Fruit fly (Drosophila melanogaster) Kc167 (cell line): ENCODE results near the gene sgg.
"Not testable (repeated sequence)": the region's sequence is repeated elsewhere in the genome, so short reads cannot be mapped to it uniquely, and the experiment has no call there.

Experiments used
- Myc ChIP-seq: fragments of >200 bp; optimal IDR thresholded peaks from 2 replicates; lab custom pipeline; 2017; ENCODE audit warnings: missing external identifiers
- Sin3A ChIP-seq: fragments of >200 bp; optimal IDR thresholded peaks from 2 replicates; lab custom pipeline; 2018; ENCODE audit warnings: missing external identifiers
- h ChIP-seq: fragments of >200 bp; optimal IDR thresholded peaks from 3 replicates; lab custom pipeline; 2018; ENCODE audit warnings: missing external identifiers
- insv ChIP-seq: fragments of >200 bp; optimal IDR thresholded peaks from 3 replicates; lab custom pipeline; 2018; ENCODE audit warnings: missing external identifiers
- psq ChIP-seq: fragments of >200 bp; optimal IDR thresholded peaks from 2 replicates; lab custom pipeline; 2017; ENCODE audit warnings: missing external identifiers
- ttk ChIP-seq: sonication (Bioruptor generic); optimal IDR thresholded peaks from 2 replicates; lab custom pipeline; 2017; ENCODE audit warnings: missing external identifiers

Gene sgg

dm6 chrX:2603851-2604505 is 29.8 kb upstream of the sgg start, which contains the start of the genes Klp3A and Zw10:
Gene Klp3A (minus strand): TSS chrX:2604052.
Gene Zw10 (plus strand): TSS chrX:2604197.
- TF ChIP-seq Sin3A (lab: Kevin White, UChicago) (no peak), Myc (no peak), insv (no peak), psq (lab: Kevin White, UChicago) (no peak), ttk (lab: Kevin White, UChicago) (no peak), h (lab: Kevin White, UChicago) (no peak)

- TF ChIP-seq Sin3A (lab: Kevin White, UChicago) = no peak
- no peak for TF ChIP-seq h (lab: Kevin White, UChicago)
- TF ChIP-seq ttk (lab: Kevin White, UChicago) = no peak
- no peak for TF ChIP-seq psq (lab: Kevin White, UChicago)
- no peak for TF ChIP-seq insv
- no peak for TF ChIP-seq Myc
Observed at dm6 chrX:2608470-2609157, 25.1 kb upstream of the sgg start, which contains the start of gene Smyd3. Gene Smyd3 (minus strand): TSS chrX:2608876.

DNA sequence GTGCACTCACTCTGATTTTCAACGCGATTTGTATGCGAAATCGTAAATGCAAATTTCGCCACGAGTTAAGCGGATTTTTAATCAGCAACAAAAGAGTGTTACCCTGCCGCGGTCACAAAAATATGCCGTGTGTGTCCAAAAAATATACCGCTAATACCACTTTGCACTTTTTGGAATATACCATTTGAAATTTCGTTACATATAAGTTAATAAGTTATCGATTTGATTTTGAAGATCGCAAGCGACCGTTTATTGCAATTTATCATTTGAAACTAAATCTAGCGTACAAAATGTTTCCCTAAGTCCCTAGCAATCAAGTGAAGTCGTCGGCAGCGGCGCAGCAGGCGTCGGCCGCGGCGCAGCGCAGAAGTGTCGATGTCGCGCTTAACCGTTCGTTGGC is 23.5 kb upstream of the sgg start, which contains the start of gene eIF3g1:
Gene eIF3g1, minus strand, starts transcription at position 101 of the 400 bp plus-strand sequence.
- TF ChIP-seq ttk (lab: Kevin White, UChicago); Sin3A (lab: Kevin White, UChicago); Myc: not testable (repeated sequence)

DNA sequence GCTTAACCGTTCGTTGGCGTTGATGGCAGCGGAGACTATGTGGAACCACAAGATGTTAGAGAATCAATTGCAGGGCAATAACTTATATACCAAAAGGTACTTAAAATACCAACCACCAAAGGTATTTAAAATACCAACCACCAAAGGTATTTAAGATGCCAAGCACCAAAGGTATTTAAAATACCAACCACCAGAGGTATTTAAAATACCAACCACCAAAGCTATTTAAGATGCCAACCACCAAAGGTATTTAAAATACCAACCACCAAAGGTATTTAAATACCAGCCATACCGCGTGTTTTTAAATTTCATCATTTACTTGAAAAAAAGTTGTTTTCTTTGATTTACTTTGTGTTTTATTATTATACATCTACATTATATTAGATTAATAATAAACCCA is 16.3 kb upstream of the sgg start:
- no peak for TF ChIP-seq insv
- no peak for TF ChIP-seq h (lab: Kevin White, UChicago)
- no peak for TF ChIP-seq Sin3A (lab: Kevin White, UChicago)
- TF ChIP-seq Myc = no peak
- no peak for TF ChIP-seq psq (lab: Kevin White, UChicago)
- TF ChIP-seq ttk (lab: Kevin White, UChicago) = no peak

DNA sequence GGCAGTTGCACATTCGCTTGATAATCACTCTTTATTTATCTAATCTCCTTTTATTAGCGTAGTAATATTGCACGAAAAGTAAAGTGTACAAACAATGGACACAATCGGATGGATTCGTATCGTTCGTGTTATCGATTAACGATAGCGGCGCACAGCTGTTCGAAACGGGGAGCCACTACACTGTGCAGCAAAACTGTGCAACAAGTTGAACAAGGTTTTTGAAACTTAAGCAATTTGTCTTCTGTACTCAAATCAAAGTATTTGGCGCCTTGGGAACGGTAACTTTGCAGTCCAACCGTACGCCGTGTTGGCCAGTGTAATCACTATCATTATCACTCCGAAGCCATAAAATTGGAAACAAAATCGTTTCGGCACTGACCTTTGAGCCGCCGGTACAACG is 14.1 kb upstream of the sgg start, which contains the start of the genes Tsp3A and Seipin:
Gene Tsp3A, minus strand, starts transcription at position 88 of the 400 bp plus-strand sequence.
Gene Seipin, plus strand, starts transcription at position 149 of the 400 bp plus-strand sequence.
- no peak for TF ChIP-seq Myc
- TF ChIP-seq psq (lab: Kevin White, UChicago) = no peak
- no peak for TF ChIP-seq h (lab: Kevin White, UChicago)
- TF ChIP-seq ttk (lab: Kevin White, UChicago) = no peak
- no peak for TF ChIP-seq Sin3A (lab: Kevin White, UChicago)
- no peak for TF ChIP-seq insv

- TF ChIP-seq Sin3A (lab: Kevin White, UChicago) (no peak), ttk (lab: Kevin White, UChicago) (no peak), insv (no peak), psq (lab: Kevin White, UChicago) (no peak), h (lab: Kevin White, UChicago) (no peak), Myc (no peak)
Observed at dm6 chrX:2624525-2625006, 9.2 kb upstream of the sgg start, which contains the start of the genes brv3 and Pi4KIIIalpha. Gene brv3 (minus strand): TSS chrX:2624575. Gene Pi4KIIIalpha (plus strand): TSS chrX:2624804.

dm6 chrX:2625009-2625408 is 8.7 kb upstream of the sgg start:
- TF ChIP-seq insv = no peak
- no peak for TF ChIP-seq Myc
- TF ChIP-seq Sin3A (lab: Kevin White, UChicago) = no peak
- TF ChIP-seq h (lab: Kevin White, UChicago) = no peak
- TF ChIP-seq psq (lab: Kevin White, UChicago) = no peak
- TF ChIP-seq ttk (lab: Kevin White, UChicago) = no peak

DNA sequence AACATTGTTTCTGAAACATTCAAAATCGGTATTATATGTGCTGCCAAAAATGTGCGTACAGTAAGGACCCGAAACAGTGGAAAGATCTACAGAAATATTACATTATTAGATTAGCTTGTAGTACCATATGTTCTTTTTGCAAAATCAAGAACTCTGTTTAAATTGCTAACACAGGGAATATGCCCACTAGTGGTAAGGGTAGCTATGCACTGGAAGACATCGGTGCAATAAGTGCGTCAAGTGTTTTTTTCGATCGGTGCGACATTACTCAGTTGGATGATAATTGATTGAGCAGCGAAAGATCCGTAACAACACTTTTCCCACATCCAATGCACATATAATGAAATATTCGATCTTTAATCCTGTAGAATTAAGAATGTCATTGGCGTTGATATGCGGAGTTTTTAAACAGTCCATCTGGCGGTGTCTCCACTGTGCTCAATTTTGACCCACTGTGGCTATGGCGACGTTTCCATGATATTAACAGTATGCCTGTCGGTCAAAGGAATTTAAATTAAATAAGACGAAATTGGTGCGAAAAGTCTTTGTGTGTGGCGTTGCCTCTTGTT is 1.4 kb downstream of the sgg start:
- no peak for TF ChIP-seq h (lab: Kevin White, UChicago)
- no peak for TF ChIP-seq insv

DNA sequence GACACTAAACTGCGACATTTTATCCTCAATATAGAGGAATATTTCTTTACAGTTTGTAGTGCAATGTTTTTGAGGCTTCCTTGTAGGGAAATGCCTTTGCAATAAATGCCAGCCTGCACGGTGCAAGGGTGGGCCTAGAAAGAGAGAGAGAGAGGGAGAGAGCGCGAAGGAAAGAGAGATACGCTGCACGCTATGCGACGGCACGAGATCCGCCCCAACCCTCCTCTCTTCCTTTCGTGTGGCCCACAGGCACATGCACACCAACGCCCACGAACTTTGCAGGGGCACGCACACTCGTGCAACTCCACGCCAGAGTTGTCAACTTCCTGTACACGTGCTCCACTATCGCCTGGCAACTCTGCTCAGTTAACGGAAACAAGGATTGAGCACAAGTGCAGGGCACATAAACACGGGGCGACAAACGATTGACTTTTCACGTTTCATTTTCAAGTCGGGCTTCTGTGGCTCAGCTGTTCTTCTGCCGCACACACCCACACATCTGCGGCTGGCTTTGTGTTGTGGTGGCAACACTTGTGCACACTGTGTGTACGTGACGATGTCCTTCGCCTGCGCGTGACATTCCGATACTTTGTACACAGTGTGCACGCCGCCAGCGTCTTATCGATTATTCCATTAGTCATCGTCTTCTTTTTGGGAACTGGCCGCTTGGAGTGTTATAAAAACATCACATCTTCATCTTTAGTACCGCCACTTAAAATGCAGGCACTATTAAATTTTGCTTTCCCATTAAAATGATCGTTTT is 2.4 kb downstream of the sgg start:
- TF ChIP-seq ttk (lab: Kevin White, UChicago) (no peak), insv (no peak), psq (lab: Kevin White, UChicago) (no peak), h (lab: Kevin White, UChicago) (no peak), Myc (no peak), Sin3A (lab: Kevin White, UChicago) (no peak)

dm6 chrX:2636825-2637535 is 3.2 kb downstream of the sgg start:
- TF ChIP-seq h (lab: Kevin White, UChicago) (no peak), insv (no peak), psq (lab: Kevin White, UChicago) (no peak), Sin3A (lab: Kevin White, UChicago) (no peak), Myc (no peak), ttk (lab: Kevin White, UChicago) (no peak)

- TF ChIP-seq Sin3A (lab: Kevin White, UChicago) (no peak), insv (no peak), ttk (lab: Kevin White, UChicago) (no peak), Myc (no peak), h (lab: Kevin White, UChicago) (no peak), psq (lab: Kevin White, UChicago) (no peak)
Observed at dm6 chrX:2637914-2638313, 4.2 kb downstream of the sgg start.
